Fruit fly (Drosophila melanogaster) whole organism: ENCODE results near the gene CG11902.

Experiments used
- pan ChIP-seq: fragments of >200 bp; optimal IDR thresholded peaks from 2 replicates; lab custom pipeline; 2017
- usp ChIP-seq: fragments of >200 bp; optimal IDR thresholded peaks from 2 replicates; lab custom pipeline; 2017; ENCODE audit warnings: missing biosample characterization, missing genetic modification characterization, mixed read lengths

- TF ChIP-seq usp (GFP tag; lab: Kevin White, UChicago) (no peak), pan (lab: Kevin White, UChicago) (no peak)
Measured at dm6 chr3R:25346899-25347298, 11.8 kb downstream of the CG11902 start, which contains the start of gene tobi.
